Worm (Caenorhabditis elegans) whole organism, L4/young adult: ENCODE data around the gene H23L24.4.

Experiments
- W03F9.2 ChIP-seq: fragments of 150-350 bp; optimal IDR thresholded peaks from 2 replicates; lab custom pipeline; 2014; ENCODE audit warnings: missing biosample characterization, missing genetic modification characterization
- dao-5 ChIP-seq: sonication (generic microtip); optimal IDR thresholded peaks from 2 replicates; lab custom pipeline; 2016; ENCODE audit warnings: missing genotype, missing genetic modification characterization, moderate library complexity, missing compliant biosample characterization
- him-1 ChIP-seq: sonication (generic microtip); optimal IDR thresholded peaks from 2 replicates; lab custom pipeline; 2016; ENCODE audit warnings: missing genotype, missing genetic modification reagents, missing genetic modification characterization, missing compliant biosample characterization

DNA sequence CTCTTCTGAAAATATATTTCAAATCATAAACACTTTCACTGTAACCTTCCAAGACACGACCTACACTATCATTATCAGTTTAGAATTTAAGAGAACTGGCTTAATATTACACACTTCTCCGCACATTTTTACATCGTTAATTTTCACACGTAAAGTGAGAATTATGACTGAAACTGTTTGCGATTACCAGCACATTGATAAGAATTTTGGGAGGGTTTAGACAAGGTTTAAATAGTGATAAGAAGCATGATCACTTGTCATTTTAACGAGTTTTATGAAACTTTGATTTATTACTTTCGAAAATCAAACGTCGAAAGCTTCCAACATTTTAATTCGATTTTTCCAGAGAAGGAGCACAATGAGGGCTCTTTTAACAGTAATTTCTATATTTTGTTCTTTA, 25.1 kb upstream of the H23L24.4 start, which contains the start of gene F21D5.3:
- TF ChIP-seq dao-5 (tag; lab: Kevin White, UChicago) (no peak), him-1 (tag; lab: Kevin White, UChicago) (no peak), W03F9.2 (tag; lab: Kevin White, UChicago) (no peak)
